Fruit fly (Drosophila melanogaster) whole organism: ENCODE data around the gene CG6290.

Source experiments
- CG8478 ChIP-seq: fragments of >200 bp; optimal IDR thresholded peaks from 2 replicates; lab custom pipeline; 2018; ENCODE audit warnings: inconsistent platforms
- Dll ChIP-seq: fragments of >200 bp; optimal IDR thresholded peaks from 2 replicates; lab custom pipeline; 2017
- pan ChIP-seq: fragments of >200 bp; optimal IDR thresholded peaks from 2 replicates; lab custom pipeline; 2017
- psq ChIP-seq: fragments of >200 bp; optimal IDR thresholded peaks from 2 replicates; lab custom pipeline; 2017
- usp ChIP-seq: fragments of >200 bp; optimal IDR thresholded peaks from 2 replicates; lab custom pipeline; 2017; ENCODE audit warnings: missing biosample characterization, missing genetic modification characterization, mixed read lengths

- no peak for TF ChIP-seq Dll
- no peak for TF ChIP-seq CG8478 (lab: Kevin White, UChicago)
- no peak for TF ChIP-seq pan (lab: Kevin White, UChicago)
- no peak for TF ChIP-seq usp (GFP tag; lab: Kevin White, UChicago)
- TF ChIP-seq psq (lab: Kevin White, UChicago): no peak
Measured at dm6 chrX:18402564-18402963, 34.7 kb upstream of the CG6290 start.
